Fruit fly (Drosophila melanogaster) Kc167 (cell line): Measurements from ENCODE around the gene RpL13.

ENCODE experiments used
- Myc ChIP-seq: fragments of >200 bp; optimal IDR thresholded peaks from 2 replicates; lab custom pipeline; 2017; ENCODE audit warnings: missing external identifiers
- Sin3A ChIP-seq: fragments of >200 bp; optimal IDR thresholded peaks from 2 replicates; lab custom pipeline; 2018; ENCODE audit warnings: missing external identifiers
- h ChIP-seq: fragments of >200 bp; optimal IDR thresholded peaks from 3 replicates; lab custom pipeline; 2018; ENCODE audit warnings: missing external identifiers
- psq ChIP-seq: fragments of >200 bp; optimal IDR thresholded peaks from 2 replicates; lab custom pipeline; 2017; ENCODE audit warnings: missing external identifiers
- ttk ChIP-seq: sonication (Bioruptor generic); optimal IDR thresholded peaks from 2 replicates; lab custom pipeline; 2017; ENCODE audit warnings: missing external identifiers

dm6 chr2L:9996553-9996952 is 29.4 kb downstream of the RpL13 start:
- TF ChIP-seq h (lab: Kevin White, UChicago), result no peak
- TF ChIP-seq Sin3A (lab: Kevin White, UChicago), result no peak
- TF ChIP-seq psq (lab: Kevin White, UChicago), result no peak
- no peak for TF ChIP-seq Myc (lab: Kevin White, UChicago)
- TF ChIP-seq ttk (lab: Kevin White, UChicago), result no peak
